Fruit fly (Drosophila melanogaster) whole organism, pupa: ENCODE data around the gene dgt2.
"Not testable (repeated sequence)": the region's sequence is repeated elsewhere in the genome, so short reads cannot be mapped to it uniquely, and the experiment has no call there.

Experiments
- CG17806 ChIP-seq: fragments of 200-800 bp; sonication (Bioruptor generic); optimal IDR thresholded peaks from 2 replicates; lab custom pipeline; 2018; ENCODE audit warnings: missing biosample characterization, mild to moderate bottlenecking, missing genetic modification characterization, moderate library complexity
- CG4496 ChIP-seq: fragments of 200-800 bp; sonication (Bioruptor generic); IDR thresholded peaks from 3 replicates; pipeline ENCODE4 v1.3.6; 2022; ENCODE audit warnings: missing biosample characterization, missing genetic modification characterization
- Pif1B ChIP-seq: fragments of 200-800 bp; sonication (Bioruptor generic); optimal IDR thresholded peaks from 3 replicates; lab custom pipeline; 2016; ENCODE audit warnings: missing biosample characterization, missing genetic modification characterization
- fd96Ca ChIP-seq: fragments of 200-800 bp; sonication (Bioruptor generic); IDR thresholded peaks from 3 replicates; pipeline ENCODE4 v1.3.6; 2022; ENCODE audit warnings: missing biosample characterization, missing genetic modification characterization
- rn ChIP-seq: fragments of 200-800 bp; sonication (Bioruptor generic); IDR thresholded peaks from 2 replicates; pipeline ENCODE4 v1.3.6; 2022; ENCODE audit warnings: missing biosample characterization, missing genetic modification characterization

dm6 chr2L:11995332-11995790 lies 5.6 kb downstream of the dgt2 start, which contains the start of the genes CG18789 and Qtzl:
- TF ChIP-seq CG4496; rn (GFP tag; lab: Robert Waterston, UW); fd96Ca (GFP tag; lab: Robert Waterston, UW); CG17806; Pif1B (GFP tag; lab: Kevin White, UChicago): not testable (repeated sequence)
